Fruit fly (Drosophila melanogaster) whole organism, prepupa: ENCODE data around the gene D12.

Experiments
- Blimp-1 ChIP-seq: fragments of 200-800 bp; sonication (Bioruptor generic); optimal IDR thresholded peaks from 3 replicates; lab custom pipeline; 2017; ENCODE audit warnings: missing biosample characterization, missing genetic modification characterization, mild to moderate bottlenecking, moderate library complexity, missing genetic modification reagents
- CG10631 ChIP-seq: fragments of 200-800 bp; sonication (Bioruptor generic); optimal IDR thresholded peaks from 2 replicates; lab custom pipeline; 2016; ENCODE audit warnings: missing biosample characterization, missing genetic modification characterization
- CG10669 ChIP-seq: fragments of 200-800 bp; sonication (Bioruptor generic); optimal IDR thresholded peaks from 3 replicates; lab custom pipeline; 2018; ENCODE audit warnings: missing biosample characterization, mild to moderate bottlenecking, missing genetic modification characterization, moderate library complexity
- CG11294 ChIP-seq: fragments of 200-800 bp; sonication (Bioruptor generic); IDR thresholded peaks from 2 replicates; pipeline ENCODE4 v1.3.6; 2022; ENCODE audit warnings: missing biosample characterization, missing genetic modification characterization
- CG11762 ChIP-seq: fragments of 200-800 bp; sonication (Bioruptor generic); optimal IDR thresholded peaks from 3 replicates; lab custom pipeline; 2016; ENCODE audit warnings: missing biosample characterization, missing genetic modification characterization; ENCODE audit not compliant: insufficient read depth
- CG11902 ChIP-seq: fragments of 200-800 bp; sonication (Bioruptor generic); optimal IDR thresholded peaks from 3 replicates; lab custom pipeline; 2016; ENCODE audit warnings: missing biosample characterization, missing genetic modification characterization
- CG15336 ChIP-seq: fragments of 200-800 bp; sonication (Bioruptor generic); IDR thresholded peaks from 2 replicates; pipeline ENCODE4 v1.3.6; 2022; ENCODE audit warnings: missing biosample characterization, missing genetic modification characterization
- CG1621 ChIP-seq: fragments of 200-800 bp; sonication (Bioruptor generic); optimal IDR thresholded peaks from 3 replicates; lab custom pipeline; 2018; ENCODE audit warnings: missing biosample characterization, mild to moderate bottlenecking, missing genetic modification characterization
- CG16779 ChIP-seq: fragments of 200-800 bp; sonication (Bioruptor generic); optimal IDR thresholded peaks from 3 replicates; lab custom pipeline; 2017; ENCODE audit warnings: missing biosample characterization, mild to moderate bottlenecking, missing genetic modification characterization
- CG3032 ChIP-seq: fragments of 200-800 bp; optimal IDR thresholded peaks from 2 replicates; lab custom pipeline; 2019; ENCODE audit warnings: missing biosample characterization, mild to moderate bottlenecking, missing genetic modification characterization, moderate library complexity
- CG31627 ChIP-seq: fragments of 200-800 bp; sonication (Bioruptor generic); optimal IDR thresholded peaks from 3 replicates; lab custom pipeline; 2016; ENCODE audit warnings: missing biosample characterization, missing genetic modification characterization
- CG32006 ChIP-seq: fragments of 200-800 bp; sonication (Bioruptor generic); optimal IDR thresholded peaks from 3 replicates; lab custom pipeline; 2017; ENCODE audit warnings: missing biosample characterization, mild to moderate bottlenecking, missing genetic modification characterization
- CG34406 ChIP-seq: fragments of 200-800 bp; sonication (Bioruptor generic); optimal IDR thresholded peaks from 3 replicates; lab custom pipeline; 2016; ENCODE audit warnings: missing biosample characterization, missing genetic modification characterization
- CG3919 ChIP-seq: fragments of 200-800 bp; sonication (Bioruptor generic); optimal IDR thresholded peaks from 3 replicates; lab custom pipeline; 2016; ENCODE audit warnings: missing biosample characterization, missing genetic modification characterization
- CG4318 ChIP-seq: fragments of 200-800 bp; sonication (Bioruptor generic); optimal IDR thresholded peaks from 3 replicates; lab custom pipeline; 2017; ENCODE audit warnings: missing biosample characterization, mild to moderate bottlenecking, missing genetic modification characterization
- CG6163 ChIP-seq: fragments of 200-800 bp; sonication (Bioruptor generic); IDR thresholded peaks from 3 replicates; pipeline ENCODE4 v1.3.6; 2022; ENCODE audit warnings: missing biosample characterization, missing genetic modification characterization
- CG6276 ChIP-seq: fragments of 200-800 bp; sonication (Bioruptor generic); optimal IDR thresholded peaks from 2 replicates; lab custom pipeline; 2017; ENCODE audit warnings: missing biosample characterization, mild to moderate bottlenecking, missing genetic modification characterization
- CG6792 ChIP-seq: fragments of 200-800 bp; sonication (Bioruptor generic); optimal IDR thresholded peaks from 3 replicates; lab custom pipeline; 2016; ENCODE audit warnings: missing biosample characterization, missing genetic modification characterization
- CG6808 ChIP-seq: fragments of 200-800 bp; sonication (Bioruptor generic); optimal IDR thresholded peaks from 3 replicates; lab custom pipeline; 2017; ENCODE audit warnings: missing biosample characterization, missing genetic modification characterization, mild to moderate bottlenecking, moderate library complexity, missing genetic modification reagents
- CG7368 ChIP-seq: fragments of 200-800 bp; sonication (Bioruptor generic); optimal IDR thresholded peaks from 3 replicates; lab custom pipeline; 2016; ENCODE audit warnings: missing biosample characterization, missing genetic modification characterization
- CG8319 ChIP-seq: fragments of 200-800 bp; sonication (Bioruptor generic); optimal IDR thresholded peaks from 3 replicates; lab custom pipeline; 2016; ENCODE audit warnings: missing biosample characterization, missing genetic modification characterization
- CG8632 ChIP-seq: fragments of 200-800 bp; sonication (Bioruptor generic); optimal IDR thresholded peaks from 3 replicates; lab custom pipeline; 2016; ENCODE audit warnings: missing biosample characterization, missing genetic modification characterization
- CG9139 ChIP-seq: fragments of 200-800 bp; sonication (Bioruptor generic); optimal IDR thresholded peaks from 3 replicates; lab custom pipeline; 2017; ENCODE audit warnings: missing biosample characterization, mild to moderate bottlenecking, missing genetic modification characterization
- Eip75B ChIP-seq: fragments of 200-800 bp; sonication (Bioruptor generic); optimal IDR thresholded peaks from 3 replicates; lab custom pipeline; 2016; ENCODE audit warnings: missing biosample characterization, missing genetic modification characterization
- Eip78C ChIP-seq: fragments of 200-800 bp; sonication (Bioruptor generic); peaks from one replicate; lab custom pipeline; 2016; ENCODE audit warnings: missing biosample characterization, missing genetic modification characterization
- Eip93F ChIP-seq: fragments of 200-800 bp; sonication (Bioruptor generic); optimal IDR thresholded peaks from 2 replicates; lab custom pipeline; 2016; ENCODE audit warnings: missing biosample characterization, mild to moderate bottlenecking, missing genetic modification characterization
- Ets21C ChIP-seq: fragments of 200-800 bp; sonication (Bioruptor generic); optimal IDR thresholded peaks from 3 replicates; lab custom pipeline; 2016; ENCODE audit warnings: missing biosample characterization, missing genetic modification characterization
- Ets96B ChIP-seq: fragments of 200-800 bp; optimal IDR thresholded peaks from 2 replicates; lab custom pipeline; 2019; ENCODE audit warnings: missing biosample characterization, mild to moderate bottlenecking, missing genetic modification characterization, moderate library complexity
- Gug ChIP-seq: fragments of 200-800 bp; sonication (Bioruptor generic); IDR thresholded peaks from 2 replicates; pipeline ENCODE4 v1.3.6; 2022; ENCODE audit warnings: missing biosample characterization, missing genetic modification characterization
- Hr38 ChIP-seq: sonication (Bioruptor generic); optimal IDR thresholded peaks from 2 replicates; lab custom pipeline; 2016; ENCODE audit warnings: missing biosample characterization, missing genetic modification characterization
- Hr39 ChIP-seq: fragments of 200-800 bp; sonication (Bioruptor generic); optimal IDR thresholded peaks from 2 replicates; lab custom pipeline; 2016; ENCODE audit warnings: missing biosample characterization, missing genetic modification characterization
- Met ChIP-seq: fragments of 200-800 bp; sonication (Bioruptor generic); optimal IDR thresholded peaks from 3 replicates; lab custom pipeline; 2016; ENCODE audit warnings: missing biosample characterization, missing genetic modification characterization
- OdsH ChIP-seq: fragments of 200-800 bp; sonication (Bioruptor generic); optimal IDR thresholded peaks from 3 replicates; lab custom pipeline; 2016; ENCODE audit warnings: missing biosample characterization, missing genetic modification characterization
- Smox ChIP-seq: fragments of 200-800 bp; sonication (Bioruptor generic); optimal IDR thresholded peaks from 3 replicates; lab custom pipeline; 2016; ENCODE audit warnings: missing biosample characterization, missing genetic modification characterization
- Sox102F ChIP-seq: fragments of 200-800 bp; sonication (Bioruptor generic); optimal IDR thresholded peaks from 2 replicates; lab custom pipeline; 2016; ENCODE audit warnings: missing biosample characterization, mild to moderate bottlenecking, missing genetic modification characterization
- Sox14 ChIP-seq: fragments of 200-800 bp; sonication (Bioruptor generic); optimal IDR thresholded peaks from 3 replicates; lab custom pipeline; 2016; ENCODE audit warnings: missing biosample characterization, missing genetic modification characterization
- Sox15 ChIP-seq: fragments of 200-800 bp; sonication (Bioruptor generic); optimal IDR thresholded peaks from 3 replicates; lab custom pipeline; 2016; ENCODE audit warnings: missing biosample characterization, missing genetic modification characterization
- acj6 ChIP-seq: fragments of 200-800 bp; sonication (Bioruptor generic); optimal IDR thresholded peaks from 3 replicates; lab custom pipeline; 2016; ENCODE audit warnings: missing biosample characterization, missing genetic modification characterization
- cyc ChIP-seq: fragments of 200-800 bp; sonication (Bioruptor generic); optimal IDR thresholded peaks from 3 replicates; lab custom pipeline; 2016; ENCODE audit warnings: missing biosample characterization, missing genetic modification characterization
- dac ChIP-seq: fragments of 200-800 bp; sonication (Bioruptor generic); optimal IDR thresholded peaks from 2 replicates; lab custom pipeline; 2017; ENCODE audit warnings: missing biosample characterization, mild to moderate bottlenecking, missing genetic modification characterization
- dsx ChIP-seq: fragments of 200-800 bp; optimal IDR thresholded peaks from 3 replicates; lab custom pipeline; 2019; ENCODE audit warnings: missing biosample characterization, mild to moderate bottlenecking, missing genetic modification characterization, moderate library complexity; ENCODE audit not compliant: poor library complexity, severe bottlenecking
- eg ChIP-seq: fragments of 200-800 bp; sonication (Bioruptor generic); IDR thresholded peaks from 3 replicates; pipeline ENCODE4 v1.3.6; 2022; ENCODE audit warnings: missing biosample characterization, missing genetic modification characterization
- esn ChIP-seq: fragments of 200-800 bp; sonication (Bioruptor generic); optimal IDR thresholded peaks from 2 replicates; lab custom pipeline; 2016; ENCODE audit warnings: missing biosample characterization, mild to moderate bottlenecking, missing genetic modification characterization, moderate library complexity
- fd59A ChIP-seq: fragments of 200-800 bp; sonication (Bioruptor generic); optimal IDR thresholded peaks from 2 replicates; lab custom pipeline; 2017; ENCODE audit warnings: missing biosample characterization, mild to moderate bottlenecking, missing genetic modification characterization, missing genetic modification reagents
- fd85E ChIP-seq: fragments of 200-800 bp; sonication (Bioruptor generic); optimal IDR thresholded peaks from 3 replicates; lab custom pipeline; 2016; ENCODE audit warnings: missing biosample characterization, missing genetic modification characterization
- fkh ChIP-seq: fragments of 200-800 bp; sonication (Bioruptor generic); optimal IDR thresholded peaks from 3 replicates; lab custom pipeline; 2017; ENCODE audit warnings: missing biosample characterization, mild to moderate bottlenecking, missing genetic modification characterization, moderate library complexity
- lz ChIP-seq: fragments of 200-800 bp; sonication (Bioruptor generic); optimal IDR thresholded peaks from 3 replicates; lab custom pipeline; 2016; ENCODE audit warnings: missing biosample characterization, missing genetic modification characterization
- spab ChIP-seq: fragments of 200-800 bp; sonication (Bioruptor generic); optimal IDR thresholded peaks from 2 replicates; lab custom pipeline; 2017; ENCODE audit warnings: missing biosample characterization, mild to moderate bottlenecking, missing genetic modification characterization, missing genetic modification reagents
- ss ChIP-seq, 2 experiments: fragments of 200-800 bp; sonication (Bioruptor generic); optimal IDR thresholded peaks; 2 replicates in 1 of 2; 3 replicates in 1 of 2; lab custom pipeline; 2017 to 2018; ENCODE audit warnings: mild to moderate bottlenecking in 2 of 2, missing biosample characterization in 2 of 2, missing genetic modification characterization in 2 of 2, moderate library complexity in 1 of 2
- topi ChIP-seq: fragments of 200-800 bp; sonication (Bioruptor generic); optimal IDR thresholded peaks from 3 replicates; lab custom pipeline; 2016; ENCODE audit warnings: missing biosample characterization, missing genetic modification characterization

The D12 gene

DNA sequence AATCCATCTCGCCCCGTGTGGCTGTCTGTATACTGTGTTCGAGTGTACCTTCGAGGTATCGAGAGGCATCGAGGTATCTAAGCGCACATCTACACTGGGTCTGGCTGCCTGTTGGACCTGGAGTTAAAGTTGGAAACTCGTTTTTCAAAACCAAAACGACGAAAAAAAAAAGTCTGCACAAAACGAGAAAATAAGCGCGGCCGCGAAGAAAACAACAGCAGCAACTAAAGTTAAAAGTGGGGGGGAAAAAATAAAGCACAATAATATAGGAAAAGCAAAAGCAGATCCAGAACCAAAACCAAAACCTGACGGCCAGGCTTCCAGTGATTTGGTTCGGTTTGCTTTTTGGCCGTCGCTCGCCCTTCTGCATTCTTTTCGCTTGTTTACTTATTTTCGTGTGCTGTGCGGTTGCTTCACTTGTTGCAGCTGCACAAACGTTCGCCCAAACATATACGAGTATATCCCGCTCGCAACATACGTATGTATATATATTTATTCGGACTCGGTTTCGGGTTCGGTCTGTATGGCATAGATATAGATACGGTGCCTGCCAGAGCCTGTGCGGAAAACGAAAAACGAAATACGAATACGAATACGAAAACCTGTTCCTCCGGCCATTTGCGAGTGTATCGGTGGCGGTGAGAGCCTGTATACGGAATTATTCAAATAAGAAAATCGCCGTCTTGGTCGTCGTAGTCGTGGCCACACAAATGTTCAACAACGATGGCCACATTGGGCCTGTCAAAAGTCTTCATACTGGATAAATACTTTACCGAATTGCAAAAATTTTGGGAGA, 41.9 kb upstream of the D12 start:
- TF ChIP-seq acj6: no peak
- TF ChIP-seq CG8632: peak; percentile 40
- peak; percentile 72 for TF ChIP-seq Sox102F (GFP tag; lab: Kevin White, UChicago)
- peak; percentile 88 for TF ChIP-seq CG1621 (tag; lab: Kevin White, UChicago)
- peak; percentile 59 for TF ChIP-seq CG6792 (GFP tag; lab: Kevin White, UChicago)
- TF ChIP-seq CG15336 (GFP tag; lab: Robert Waterston, UW): peak; percentile 81
- TF ChIP-seq CG3919 (GFP tag; lab: Kevin White, UChicago): peak; percentile 71
- TF ChIP-seq lz: no peak
- TF ChIP-seq CG6808 (GFP tag; lab: Kevin White, UChicago): peak; percentile 98
- TF ChIP-seq Eip78C: peak; percentile 78
- TF ChIP-seq CG34406 (GFP tag; lab: Kevin White, UChicago): peak; percentile 54
- TF ChIP-seq CG9139 (GFP tag; lab: Kevin White, UChicago): peak; percentile 98
- peak; percentile 86 for TF ChIP-seq CG10669 (GFP tag; lab: Kevin White, UChicago)
- TF ChIP-seq cyc (GFP tag; lab: Kevin White, UChicago): no peak
- TF ChIP-seq Ets21C (GFP tag; lab: Kevin White, UChicago): no peak
- peak; percentile 28 for TF ChIP-seq esn (GFP tag; lab: Kevin White, UChicago)
- TF ChIP-seq CG31627 (GFP tag; lab: Kevin White, UChicago): no peak
- TF ChIP-seq OdsH (GFP tag; lab: Kevin White, UChicago): peak; percentile 38
- peak; percentile 48 for TF ChIP-seq dac (GFP tag; lab: Kevin White, UChicago)
- TF ChIP-seq CG8319 (GFP tag; lab: Kevin White, UChicago): peak; percentile 36
- no peak for TF ChIP-seq Gug
- TF ChIP-seq Sox14: peak; percentile 22
- no peak for TF ChIP-seq CG4318 (GFP tag; lab: Kevin White, UChicago)
- peak; percentile 79 for TF ChIP-seq Ets96B (tag; lab: Kevin White, UChicago)
- TF ChIP-seq Eip75B (GFP tag; lab: Kevin White, UChicago): peak; percentile 74
- peak; percentile 70 for TF ChIP-seq fd59A
- no peak for TF ChIP-seq CG11762
- TF ChIP-seq dsx (GFP tag; lab: Kevin White, UChicago): peak; percentile 65
- TF ChIP-seq CG16779 (tag; lab: Kevin White, UChicago): peak; percentile 91
- TF ChIP-seq Blimp-1 (GFP tag; lab: Kevin White, UChicago): peak; percentile 48
- TF ChIP-seq ss (GFP tag; optimal IDR thresholded peaks at IDR 0.05; lab: Kevin White, UChicago): peak; percentile 99
- TF ChIP-seq Met: peak; percentile 34
- peak; percentile 38 for TF ChIP-seq fd85E (GFP tag; lab: Kevin White, UChicago)
- peak; percentile 9 for TF ChIP-seq Smox (GFP tag; lab: Kevin White, UChicago)
- TF ChIP-seq spab (GFP tag; lab: Kevin White, UChicago): peak; percentile 96
- peak; percentile 87 for TF ChIP-seq CG6276
- no peak for TF ChIP-seq CG11294 (GFP tag; lab: Robert Waterston, UW)
- peak; percentile 93 for TF ChIP-seq CG6163 (GFP tag; lab: Robert Waterston, UW)
- no peak for TF ChIP-seq CG11902
- peak; percentile 89 for TF ChIP-seq eg
- peak; percentile 44 for TF ChIP-seq CG7368 (GFP tag; lab: Kevin White, UChicago)
- no peak for TF ChIP-seq Sox15 (GFP tag; lab: Kevin White, UChicago)
- no peak for TF ChIP-seq Hr39 (GFP tag; lab: Kevin White, UChicago)
- TF ChIP-seq CG10631 (GFP tag; lab: Kevin White, UChicago): peak; percentile 23
- TF ChIP-seq Hr38 (GFP tag; lab: Kevin White, UChicago): no peak
- peak; percentile 22 for TF ChIP-seq Eip93F (GFP tag; lab: Kevin White, UChicago)
- peak; percentile 25 for TF ChIP-seq fkh (GFP tag; lab: Kevin White, UChicago)
- TF ChIP-seq CG3032: peak; percentile 77
- TF ChIP-seq topi (GFP tag; lab: Kevin White, UChicago): peak; percentile 52
- TF ChIP-seq CG32006 (GFP tag; lab: Kevin White, UChicago): no peak
